Worm (Caenorhabditis elegans) whole organism, late embryonic: ENCODE data around the gene manf-1.

ENCODE experiments used
- ama-1 ChIP-seq: fragments of 150-350 bp; optimal IDR thresholded peaks from 2 replicates; lab custom pipeline; 2014
- ceh-31 ChIP-seq: sonication (generic microtip); optimal IDR thresholded peaks from 2 replicates; lab custom pipeline; 2016; ENCODE audit warnings: missing genetic modification characterization, missing compliant biosample characterization
- ceh-6 ChIP-seq: fragments of 200-800 bp; sonication (Bioruptor generic); optimal IDR thresholded peaks from 2 replicates; lab custom pipeline; 2018; ENCODE audit warnings: mild to moderate bottlenecking, missing genetic modification characterization, missing compliant biosample characterization
- ets-4 ChIP-seq: sonication (generic microtip); optimal IDR thresholded peaks from 2 replicates; lab custom pipeline; 2016; ENCODE audit warnings: missing genetic modification characterization, missing compliant biosample characterization
- pag-3 ChIP-seq: sonication (generic microtip); optimal IDR thresholded peaks from 2 replicates; lab custom pipeline; 2016; ENCODE audit warnings: missing compliant biosample characterization, missing genetic modification characterization, borderline replicate concordance
- unc-3 ChIP-seq, 2 experiments: fragments of 200-800 bp in 1 of 2; sonication (Bioruptor generic) in 1 of 2; sonication (generic microtip) in 1 of 2; conservative IDR thresholded peaks in 1 of 2; optimal IDR thresholded peaks in 1 of 2; 2 replicates each; pipeline versions ENCODE4 v1.3.6 to Lab custom; 2016 to 2022; ENCODE audit warnings: missing compliant biosample characterization in 2 of 2, missing genetic modification characterization in 2 of 2, missing genetic modification reagents in 1 of 2
- unc-42 ChIP-seq: sonication (generic microtip); optimal IDR thresholded peaks from 2 replicates; lab custom pipeline; 2016; ENCODE audit warnings: missing genotype, missing genetic modification characterization, missing compliant biosample characterization

DNA sequence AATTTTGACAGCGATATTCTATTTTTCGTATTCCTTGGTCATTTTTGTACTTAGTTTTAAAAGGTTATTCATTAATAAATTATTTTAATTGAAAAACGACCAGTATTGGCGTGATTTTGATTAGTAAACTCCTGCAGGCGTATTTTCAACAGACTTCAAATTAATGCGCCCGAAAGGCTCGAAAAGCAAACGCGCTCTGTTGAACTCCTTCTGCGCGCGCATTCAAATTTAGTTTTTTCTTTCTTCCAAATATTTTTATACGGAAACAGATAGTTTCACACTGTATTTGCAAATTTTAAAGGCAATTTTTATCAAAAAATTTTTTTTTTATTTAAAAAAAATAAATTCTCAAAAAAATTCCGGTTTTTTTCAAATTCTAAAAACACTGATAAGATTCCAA, 12.2 kb downstream of the manf-1 start:
- TF ChIP-seq ets-4 (tag; lab: Kevin White, UChicago) (no peak), ceh-31 (tag; lab: Kevin White, UChicago) (no peak), ceh-6 (GFP tag; lab: Kevin White, UChicago) (no peak), unc-3 (GFP tag; conservative IDR thresholded peaks at IDR 0.05; lab: Robert Waterston, UW) (no peak), unc-3 (tag; optimal IDR thresholded peaks at IDR 0.05; lab: Kevin White, UChicago) (no peak), ama-1 (lab: Kevin White, UChicago) (no peak), pag-3 (tag; lab: Kevin White, UChicago) (no peak), unc-42 (tag; lab: Kevin White, UChicago) (no peak)
